Worm (Caenorhabditis elegans) whole organism, young adult: Measurements from ENCODE around the gene epg-9.
A peak's percentile ranks its signal among the peaks of the same experiment; 100 is the strongest.

Experiments
- C17E4.6 ChIP-seq: fragments of 200-800 bp; sonication (Bioruptor generic); IDR thresholded peaks from 2 replicates; pipeline ENCODE4 v1.3.6; 2022; ENCODE audit warnings: missing genetic modification reagents, missing genetic modification characterization, missing compliant biosample characterization
- D2030.7 ChIP-seq: fragments of 200-800 bp; sonication (Bioruptor generic); IDR thresholded peaks from 2 replicates; pipeline ENCODE4 v1.3.6; 2022; ENCODE audit warnings: missing genetic modification reagents, missing genetic modification characterization, missing compliant biosample characterization
- F22D6.2 ChIP-seq: sonication (generic microtip); optimal IDR thresholded peaks from 2 replicates; lab custom pipeline; 2016; ENCODE audit warnings: mild to moderate bottlenecking, missing genetic modification characterization, missing compliant biosample characterization
- F33H1.4 ChIP-seq: fragments of 200-800 bp; sonication (Bioruptor generic); IDR thresholded peaks from 2 replicates; pipeline ENCODE4 v1.3.6; 2022; ENCODE audit warnings: missing genetic modification reagents, missing genetic modification characterization, missing compliant biosample characterization
- F37B4.10 ChIP-seq: fragments of 200-800 bp; sonication (Bioruptor generic); IDR thresholded peaks from 2 replicates; pipeline ENCODE4 v1.3.6; 2022; ENCODE audit warnings: missing genetic modification characterization, missing compliant biosample characterization
- K11D2.4 ChIP-seq: fragments of 200-800 bp; sonication (Bioruptor generic); IDR thresholded peaks from 2 replicates; pipeline ENCODE4 v1.3.6; 2022; ENCODE audit warnings: missing genetic modification reagents, missing genetic modification characterization, missing compliant biosample characterization
- K12H6.12 ChIP-seq: fragments of 200-800 bp; sonication (Bioruptor generic); optimal IDR thresholded peaks from 2 replicates; lab custom pipeline; 2018; ENCODE audit warnings: mild to moderate bottlenecking, missing genetic modification characterization, missing compliant biosample characterization
- Y56A3A.18 ChIP-seq: fragments of 200-800 bp; sonication (Bioruptor generic); IDR thresholded peaks from 2 replicates; pipeline ENCODE4 v1.3.6; 2022; ENCODE audit warnings: missing genetic modification reagents, missing genetic modification characterization, missing compliant biosample characterization
- Y95B8A.8 ChIP-seq: fragments of 200-800 bp; sonication (Bioruptor generic); IDR thresholded peaks from 2 replicates; pipeline ENCODE4 v1.3.6; 2022; ENCODE audit warnings: missing genetic modification reagents, missing genetic modification characterization, missing compliant biosample characterization
- akir-1 ChIP-seq: fragments of 200-800 bp; sonication (Bioruptor generic); optimal IDR thresholded peaks from 2 replicates; lab custom pipeline; 2018; ENCODE audit warnings: mild to moderate bottlenecking, missing genetic modification characterization, moderate library complexity, missing compliant biosample characterization
- ama-1 ChIP-seq, 3 experiments: fragments of 150-350 bp in 1 of 3; sonication (generic microtip) in 2 of 3; optimal IDR thresholded peaks; 2 replicates each; lab custom pipeline; 2014 to 2018; ENCODE audit warnings: missing biosample characterization in 2 of 3, missing genetic modification characterization in 2 of 3, missing genetic modification reagents in 2 of 3
- aptf-3 ChIP-seq: fragments of 200-800 bp; sonication (Bioruptor generic); IDR thresholded peaks from 2 replicates; pipeline ENCODE4 v1.3.6; 2022; ENCODE audit warnings: missing genetic modification characterization, missing compliant biosample characterization
- bed-2 ChIP-seq: fragments of 200-800 bp; sonication (Bioruptor generic); IDR thresholded peaks from 2 replicates; pipeline ENCODE4 v1.3.6; 2022; ENCODE audit warnings: missing genetic modification reagents, missing genetic modification characterization, missing compliant biosample characterization
- cebp-1 ChIP-seq, 2 experiments: fragments of 200-800 bp in 1 of 2; sonication (Bioruptor generic) in 1 of 2; sonication (generic microtip) in 1 of 2; IDR thresholded peaks in 1 of 2; optimal IDR thresholded peaks in 1 of 2; 2 replicates each; pipeline versions ENCODE4 v1.3.6 to Lab custom; 2017 to 2022; ENCODE audit warnings: missing compliant biosample characterization in 2 of 2, missing genetic modification characterization in 2 of 2, mild to moderate bottlenecking in 1 of 2, missing genetic modification reagents in 1 of 2, moderate library complexity in 1 of 2
- ceh-27 ChIP-seq: fragments of 200-800 bp; sonication (Bioruptor generic); optimal IDR thresholded peaks from 2 replicates; lab custom pipeline; 2018; ENCODE audit warnings: mild to moderate bottlenecking, missing genetic modification characterization, moderate library complexity, missing compliant biosample characterization
- ceh-91 ChIP-seq: fragments of 200-800 bp; sonication (Bioruptor generic); IDR thresholded peaks from 2 replicates; pipeline ENCODE4 v1.3.6; 2022; ENCODE audit warnings: missing genetic modification reagents, missing genetic modification characterization, missing compliant biosample characterization
- efl-1 ChIP-seq: fragments of 150-350 bp; optimal IDR thresholded peaks from 2 replicates; lab custom pipeline; 2014; ENCODE audit warnings: missing biosample characterization, missing genetic modification reagents, missing genetic modification characterization
- egrh-3 ChIP-seq: fragments of 200-800 bp; sonication (Bioruptor generic); IDR thresholded peaks from 2 replicates; pipeline ENCODE4 v1.3.6; 2022; ENCODE audit warnings: missing genetic modification reagents, missing genetic modification characterization, missing compliant biosample characterization
- hlh-12 ChIP-seq: sonication (generic microtip); optimal IDR thresholded peaks from 2 replicates; lab custom pipeline; 2016; ENCODE audit warnings: missing genetic modification characterization, missing compliant biosample characterization
- hlh-26 ChIP-seq: fragments of 200-800 bp; sonication (Bioruptor generic); conservative IDR thresholded peaks from 2 replicates; pipeline ENCODE4 v1.3.6; 2022; ENCODE audit warnings: missing genetic modification reagents, missing genetic modification characterization, missing compliant biosample characterization
- hmg-1.2 ChIP-seq: fragments of 200-800 bp; sonication (Bioruptor generic); IDR thresholded peaks from 2 replicates; pipeline ENCODE4 v1.3.6; 2022; ENCODE audit warnings: missing genetic modification reagents, missing genetic modification characterization, missing compliant biosample characterization
- hsf-1 ChIP-seq: fragments of 200-800 bp; sonication (Bioruptor generic); IDR thresholded peaks from 2 replicates; pipeline ENCODE4 v1.3.6; 2022; ENCODE audit warnings: missing genetic modification reagents, missing genetic modification characterization, missing compliant biosample characterization
- lag-1 ChIP-seq: fragments of 200-800 bp; sonication (Bioruptor generic); IDR thresholded peaks from 2 replicates; pipeline ENCODE4 v1.3.6; 2022; ENCODE audit warnings: missing genetic modification reagents, missing genetic modification characterization, missing compliant biosample characterization
- lin-26 ChIP-seq: fragments of 200-800 bp; sonication (Bioruptor generic); IDR thresholded peaks from 2 replicates; pipeline ENCODE4 v1.3.6; 2022; ENCODE audit warnings: missing genetic modification reagents, missing genetic modification characterization, missing compliant biosample characterization
- lin-35 ChIP-seq, 3 experiments: fragments of 150-350 bp in 2 of 3; sonication (generic microtip) in 1 of 3; optimal IDR thresholded peaks; 2 replicates each; lab custom pipeline; 2014 to 2018; ENCODE audit warnings: missing biosample characterization in 3 of 3, missing genetic modification characterization in 3 of 3, missing genetic modification reagents in 3 of 3
- lin-40 ChIP-seq: sonication (generic microtip); optimal IDR thresholded peaks from 2 replicates; lab custom pipeline; 2016; ENCODE audit warnings: missing genetic modification characterization, mild to moderate bottlenecking, missing compliant biosample characterization, missing genotype, missing genetic modification reagents
- madf-10 ChIP-seq: sonication (generic microtip); optimal IDR thresholded peaks from 2 replicates; lab custom pipeline; 2016; ENCODE audit warnings: mild to moderate bottlenecking, missing genetic modification characterization, missing compliant biosample characterization
- mcd-1 ChIP-seq: fragments of 200-800 bp; sonication (Bioruptor generic); IDR thresholded peaks from 2 replicates; pipeline ENCODE4 v1.3.6; 2022; ENCODE audit warnings: missing genetic modification reagents, missing genetic modification characterization, missing compliant biosample characterization
- mel-28 ChIP-seq: sonication (generic microtip); optimal IDR thresholded peaks from 2 replicates; lab custom pipeline; 2016; ENCODE audit warnings: borderline replicate concordance, mild to moderate bottlenecking, missing genetic modification characterization, missing compliant biosample characterization
- nhr-27 ChIP-seq: fragments of 200-800 bp; sonication (Bioruptor generic); optimal IDR thresholded peaks from 2 replicates; lab custom pipeline; 2018; ENCODE audit warnings: mild to moderate bottlenecking, missing genetic modification characterization, moderate library complexity, missing compliant biosample characterization
- nhr-90 ChIP-seq: sonication (generic microtip); optimal IDR thresholded peaks from 2 replicates; lab custom pipeline; 2016; ENCODE audit warnings: missing genotype, mild to moderate bottlenecking, missing genetic modification characterization, missing compliant biosample characterization
- pbrm-1 ChIP-seq: fragments of 200-800 bp; sonication (Bioruptor generic); IDR thresholded peaks from 2 replicates; pipeline ENCODE4 v1.3.6; 2022; ENCODE audit warnings: missing genetic modification reagents, missing genetic modification characterization, missing compliant biosample characterization
- rcor-1 ChIP-seq: fragments of 200-800 bp; sonication (Bioruptor generic); IDR thresholded peaks from 2 replicates; pipeline ENCODE4 v1.3.6; 2022; ENCODE audit warnings: missing genetic modification reagents, missing genetic modification characterization, missing compliant biosample characterization
- snpc-1.3 ChIP-seq: sonication (generic microtip); optimal IDR thresholded peaks from 2 replicates; lab custom pipeline; 2017; ENCODE audit warnings: missing genetic modification characterization, mild to moderate bottlenecking, missing compliant biosample characterization, antibody characterized with exemption, moderate library complexity, missing genotype, missing genetic modification reagents; ENCODE audit not compliant: insufficient read depth
- tbp1 ChIP-seq: fragments of 200-800 bp; sonication (Bioruptor generic); optimal IDR thresholded peaks from 2 replicates; lab custom pipeline; 2018; ENCODE audit warnings: mild to moderate bottlenecking, missing genetic modification characterization, missing compliant biosample characterization
- tbx-9 ChIP-seq: sonication (generic microtip); optimal IDR thresholded peaks from 2 replicates; lab custom pipeline; 2016; ENCODE audit warnings: borderline replicate concordance, missing genetic modification characterization, inconsistent platforms, missing compliant biosample characterization
- zfh-2 ChIP-seq: fragments of 200-800 bp; sonication (Bioruptor generic); conservative IDR thresholded peaks from 2 replicates; pipeline ENCODE4 v1.3.6; 2022; ENCODE audit warnings: missing genetic modification reagents, missing genetic modification characterization, missing compliant biosample characterization
- ztf-22 ChIP-seq: fragments of 200-800 bp; sonication (Bioruptor generic); optimal IDR thresholded peaks from 2 replicates; lab custom pipeline; 2018; ENCODE audit warnings: mild to moderate bottlenecking, missing genetic modification characterization, moderate library complexity, missing compliant biosample characterization
- ztf-26 ChIP-seq: sonication (generic microtip); optimal IDR thresholded peaks from 2 replicates; lab custom pipeline; 2017; ENCODE audit warnings: missing genetic modification characterization, missing compliant biosample characterization
- ztf-28 ChIP-seq: fragments of 200-800 bp; sonication (Bioruptor generic); IDR thresholded peaks from 2 replicates; pipeline ENCODE4 v1.3.6; 2022; ENCODE audit warnings: missing genetic modification reagents, missing genetic modification characterization, missing compliant biosample characterization

epg-9 gene

ce11 chrIV:2603556-2604021, 2.6 kb downstream of the epg-9 start:
- TF ChIP-seq F33H1.4 (GFP tag; lab: Robert Waterston, UW) (peak; percentile 34; the same call in 1 of the 2 replicates), mcd-1 (GFP tag; lab: Robert Waterston, UW) (0 out of 2 replicates have a peak, but pooled peaks have one; percentile 31), hmg-1.2 (GFP tag; lab: Robert Waterston, UW) (peak; percentile 41; the same call in 1 of the 2 replicates), tbx-9 (tag; lab: Kevin White, UChicago) (no peak), Y95B8A.8 (0 out of 2 replicates have a peak, but pooled peaks have one; percentile 16), ztf-22 (no peak), K11D2.4 (GFP tag; lab: Robert Waterston, UW) (0 out of 2 replicates have a peak, but pooled peaks have one; percentile 23), ztf-26 (tag; lab: Kevin White, UChicago) (peak; percentile 28), D2030.7 (GFP tag; lab: Robert Waterston, UW) (peak; percentile 50), bed-2 (GFP tag; lab: Robert Waterston, UW) (0 out of 2 replicates have a peak, but pooled peaks have one; percentile 49), rcor-1 (GFP tag; lab: Robert Waterston, UW) (peak; percentile 15; the same call in 1 of the 2 replicates), mel-28 (tag; lab: Kevin White, UChicago) (no peak), aptf-3 (no peak), cebp-1 (GFP tag; IDR thresholded peaks at IDR 0.05; lab: Robert Waterston, UW) (no peak; the same call in 1 of the 2 replicates), cebp-1 (tag; optimal IDR thresholded peaks at IDR 0.05; lab: Kevin White, UChicago) (peak; percentile 21), tbp1 (GFP tag; lab: Kevin White, UChicago) (peak; percentile 50), ama-1 (optimal IDR thresholded peaks at IDR 0.05; lab: Kevin White, UChicago) (peak; percentile 26), ama-1 (GFP tag; optimal IDR thresholded peaks at IDR 0.05; lab: Kevin White, UChicago) (peak in 1 of 2 experiments; percentile 42), F37B4.10 (GFP tag; lab: Robert Waterston, UW) (0 out of 2 replicates have a peak, but pooled peaks have one; percentile 52), zfh-2 (GFP tag; lab: Robert Waterston, UW) (peak; percentile 77), C17E4.6 (GFP tag; lab: Robert Waterston, UW) (no peak), K12H6.12 (tag; lab: Kevin White, UChicago) (peak; percentile 41), ceh-91 (GFP tag; lab: Robert Waterston, UW) (peak; percentile 46; the same call in 1 of the 2 replicates), pbrm-1 (GFP tag; lab: Robert Waterston, UW) (peak; percentile 69), egrh-3 (peak; percentile 58; the same call in 1 of the 2 replicates), nhr-27 (tag; lab: Kevin White, UChicago) (no peak), F22D6.2 (tag; lab: Kevin White, UChicago) (no peak), lin-26 (GFP tag; lab: Robert Waterston, UW) (peak; percentile 83)

ce11 chrIV:2606572-2606971, 5.6 kb downstream of the epg-9 start:
- TF ChIP-seq hlh-26 (GFP tag; lab: Robert Waterston, UW) (no peak), nhr-90 (tag; lab: Kevin White, UChicago) (no peak), hlh-12 (no peak), ztf-28 (no peak), lin-40 (no peak), K12H6.12 (tag; lab: Kevin White, UChicago) (no peak), Y56A3A.18 (GFP tag; lab: Robert Waterston, UW) (no peak), akir-1 (GFP tag; lab: Kevin White, UChicago) (no peak), snpc-1.3 (tag; lab: Kevin White, UChicago) (no peak), lag-1 (GFP tag; lab: Robert Waterston, UW) (no peak), efl-1 (GFP tag; lab: Kevin White, UChicago) (no peak), tbx-9 (tag; lab: Kevin White, UChicago) (no peak), madf-10 (tag; lab: Kevin White, UChicago) (no peak), ama-1 (optimal IDR thresholded peaks at IDR 0.05; lab: Kevin White, UChicago) (no peak), ama-1 (GFP tag; optimal IDR thresholded peaks at IDR 0.05; lab: Kevin White, UChicago) (no peak), lin-35 (GFP tag; optimal IDR thresholded peaks at IDR 0.05; lab: Kevin White, UChicago) (no peak), hsf-1 (GFP tag; lab: Robert Waterston, UW) (no peak), ceh-27 (GFP tag; lab: Kevin White, UChicago) (no peak)
